Fruit fly (Drosophila melanogaster) whole organism, embryonic: ENCODE results near the gene Tim17a2.

ENCODE experiments used
- Ada2b ChIP-seq: fragments of 200-800 bp; sonication (Bioruptor generic); IDR thresholded peaks from 2 replicates; pipeline ENCODE4 v1.3.6; 2022; ENCODE audit warnings: missing biosample characterization, missing genetic modification characterization
- BEAF-32 ChIP-seq: fragments of 200-800 bp; sonication (Bioruptor generic); optimal IDR thresholded peaks from 3 replicates; lab custom pipeline; 2017; ENCODE audit warnings: missing biosample characterization, missing genetic modification characterization, mild to moderate bottlenecking, moderate library complexity, missing genetic modification reagents
- CG10267 ChIP-seq: fragments of 200-800 bp; sonication (Bioruptor generic); optimal IDR thresholded peaks from 2 replicates; lab custom pipeline; 2018; ENCODE audit warnings: missing biosample characterization, mild to moderate bottlenecking, missing genetic modification characterization, moderate library complexity
- CG11093 ChIP-seq: fragments of 200-800 bp; sonication (Bioruptor generic); IDR thresholded peaks from 3 replicates; pipeline ENCODE4 v1.3.6; 2022; ENCODE audit warnings: missing biosample characterization, missing genetic modification characterization
- CG11456 ChIP-seq: fragments of 200-800 bp; sonication (Bioruptor generic); IDR thresholded peaks from 3 replicates; pipeline ENCODE4 v1.3.6; 2022; ENCODE audit warnings: missing biosample characterization, missing genetic modification characterization
- CG11560 ChIP-seq: fragments of 200-800 bp; sonication (Bioruptor generic); IDR thresholded peaks from 3 replicates; pipeline ENCODE4 v1.3.6; 2022; ENCODE audit warnings: missing biosample characterization, missing genetic modification characterization
- CG12155 ChIP-seq: fragments of 200-800 bp; sonication (Bioruptor generic); optimal IDR thresholded peaks from 3 replicates; lab custom pipeline; 2016; ENCODE audit warnings: missing biosample characterization, missing genetic modification characterization
- CG12769 ChIP-seq: fragments of 200-800 bp; sonication (Bioruptor generic); optimal IDR thresholded peaks from 2 replicates; lab custom pipeline; 2019; ENCODE audit warnings: missing biosample characterization, mild to moderate bottlenecking, missing genetic modification characterization, moderate library complexity
- CG14050 ChIP-seq: fragments of 200-800 bp; sonication (Bioruptor generic); IDR thresholded peaks from 3 replicates; pipeline ENCODE4 v1.3.6; 2022; ENCODE audit warnings: missing biosample characterization, missing genetic modification characterization
- CG14667 ChIP-seq: fragments of 200-800 bp; sonication (Bioruptor generic); IDR thresholded peaks from 2 replicates; pipeline ENCODE4 v1.3.6; 2022; ENCODE audit warnings: missing biosample characterization, missing genetic modification characterization
- CG14860 ChIP-seq: fragments of 200-800 bp; sonication (Bioruptor generic); IDR thresholded peaks from 3 replicates; pipeline ENCODE4 v1.3.6; 2022; ENCODE audit warnings: missing biosample characterization, missing genetic modification characterization; ENCODE audit not compliant: partially characterized antibody
- CG14965 ChIP-seq: fragments of 200-800 bp; sonication (Bioruptor generic); optimal IDR thresholded peaks from 2 replicates; lab custom pipeline; 2016; ENCODE audit warnings: missing biosample characterization, missing genetic modification characterization, borderline replicate concordance
- CG16863 ChIP-seq: fragments of 200-800 bp; sonication (Bioruptor generic); optimal IDR thresholded peaks from 3 replicates; lab custom pipeline; 2016; ENCODE audit warnings: missing biosample characterization, missing genetic modification characterization
- CG1832 ChIP-seq: fragments of 200-800 bp; sonication (Bioruptor generic); optimal IDR thresholded peaks from 2 replicates; lab custom pipeline; 2017; ENCODE audit warnings: missing biosample characterization, mild to moderate bottlenecking, missing genetic modification characterization, inconsistent platforms
- CG2199 ChIP-seq: fragments of 200-800 bp; sonication (Bioruptor generic); IDR thresholded peaks from 3 replicates; pipeline ENCODE4 v1.3.6; 2022; ENCODE audit warnings: missing biosample characterization, missing genetic modification characterization
- CG3281 ChIP-seq: fragments of 200-800 bp; sonication (Bioruptor generic); optimal IDR thresholded peaks from 3 replicates; lab custom pipeline; 2017; ENCODE audit warnings: missing biosample characterization, mild to moderate bottlenecking, missing genetic modification characterization
- CG34224 ChIP-seq: fragments of 200-800 bp; sonication (Bioruptor generic); IDR thresholded peaks from 3 replicates; pipeline ENCODE4 v1.3.6; 2022; ENCODE audit warnings: missing biosample characterization, missing genetic modification characterization; ENCODE audit not compliant: partially characterized antibody
- CG4424 ChIP-seq: fragments of 200-800 bp; sonication (Bioruptor generic); optimal IDR thresholded peaks from 3 replicates; lab custom pipeline; 2016; ENCODE audit warnings: missing biosample characterization, missing genetic modification characterization
- CG4820 ChIP-seq: fragments of 200-800 bp; sonication (Bioruptor generic); optimal IDR thresholded peaks from 3 replicates; lab custom pipeline; 2016; ENCODE audit warnings: missing biosample characterization, missing genetic modification characterization
- CG8281 ChIP-seq: fragments of 200-800 bp; sonication (Bioruptor generic); optimal IDR thresholded peaks from 2 replicates; lab custom pipeline; 2018; ENCODE audit warnings: missing biosample characterization, mild to moderate bottlenecking, missing genetic modification characterization, moderate library complexity
- CG9932 ChIP-seq: fragments of 200-800 bp; sonication (Bioruptor generic); IDR thresholded peaks from 2 replicates; pipeline ENCODE4 v1.3.6; 2022; ENCODE audit warnings: missing biosample characterization, missing genetic modification characterization
- CTCF ChIP-seq: fragments of 200-800 bp; sonication (Bioruptor generic); optimal IDR thresholded peaks from 2 replicates; lab custom pipeline; 2017; ENCODE audit warnings: missing biosample characterization, mild to moderate bottlenecking, missing genetic modification characterization, moderate library complexity
- Dek ChIP-seq: fragments of 200-800 bp; sonication (Bioruptor generic); optimal IDR thresholded peaks from 3 replicates; lab custom pipeline; 2019; ENCODE audit warnings: missing biosample characterization, mild to moderate bottlenecking, missing genetic modification characterization, moderate library complexity
- Dll ChIP-seq: fragments of 200-800 bp; sonication (Bioruptor generic); IDR thresholded peaks from 4 replicates; pipeline ENCODE4 v1.3.6; 2022; ENCODE audit warnings: missing biosample characterization, missing genetic modification characterization; ENCODE audit not compliant: partially characterized antibody
- E2f1 ChIP-seq: fragments of 200-800 bp; sonication (Bioruptor generic); IDR thresholded peaks from 2 replicates; pipeline ENCODE4 v1.3.6; 2022; ENCODE audit warnings: missing biosample characterization, missing genetic modification characterization
- Hr39 ChIP-seq: fragments of >200 bp; optimal IDR thresholded peaks from 2 replicates; lab custom pipeline; 2017
- Kr ChIP-seq: fragments of 200-800 bp; sonication (Bioruptor generic); optimal IDR thresholded peaks from 2 replicates; lab custom pipeline; 2017; ENCODE audit warnings: missing biosample characterization, mild to moderate bottlenecking, missing genetic modification characterization
- Mes4 ChIP-seq: fragments of 200-800 bp; sonication (Bioruptor generic); optimal IDR thresholded peaks from 2 replicates; lab custom pipeline; 2016; ENCODE audit warnings: missing biosample characterization, missing genetic modification characterization
- Opbp ChIP-seq: fragments of 200-800 bp; sonication (Bioruptor generic); IDR thresholded peaks from 3 replicates; pipeline ENCODE4 v1.3.6; 2022; ENCODE audit warnings: missing biosample characterization, missing genetic modification characterization; ENCODE audit not compliant: partially characterized antibody
- Trl ChIP-seq, 3 experiments: fragments of >200 bp in 2 of 3; fragments of 200-800 bp in 1 of 3; sonication (Bioruptor generic) in 1 of 3; optimal IDR thresholded peaks; 2 replicates in 1 of 3; 3 replicates in 2 of 3; lab custom pipeline; 2016 to 2017; ENCODE audit warnings: missing biosample characterization in 1 of 3, missing genetic modification characterization in 1 of 3
- YL-1 ChIP-seq: fragments of 200-800 bp; sonication (Bioruptor generic); optimal IDR thresholded peaks from 3 replicates; lab custom pipeline; 2017; ENCODE audit warnings: missing biosample characterization, mild to moderate bottlenecking, missing genetic modification characterization
- ara ChIP-seq: fragments of 200-800 bp; sonication (Bioruptor generic); IDR thresholded peaks from 2 replicates; pipeline ENCODE4 v1.3.6; 2022; ENCODE audit warnings: missing biosample characterization, missing genetic modification characterization
- chm ChIP-seq: fragments of 200-800 bp; sonication (Bioruptor generic); IDR thresholded peaks from 2 replicates; pipeline ENCODE4 v1.3.6; 2022; ENCODE audit warnings: missing biosample characterization, missing genetic modification characterization
- ewg ChIP-seq: fragments of 200-800 bp; sonication (Bioruptor generic); optimal IDR thresholded peaks from 3 replicates; lab custom pipeline; 2017; ENCODE audit warnings: mild to moderate bottlenecking, missing biosample characterization, missing genetic modification reagents, missing genetic modification characterization
- fu2 ChIP-seq: fragments of 200-800 bp; sonication (Bioruptor generic); optimal IDR thresholded peaks from 2 replicates; lab custom pipeline; 2016; ENCODE audit warnings: missing biosample characterization, missing genetic modification characterization
- grn ChIP-seq: fragments of 200-800 bp; sonication (Bioruptor generic); optimal IDR thresholded peaks from 3 replicates; lab custom pipeline; 2017; ENCODE audit warnings: missing biosample characterization, missing genetic modification characterization
- inv ChIP-seq: fragments of 200-800 bp; sonication (Bioruptor generic); IDR thresholded peaks from 2 replicates; pipeline ENCODE4 v1.3.6; 2022; ENCODE audit warnings: missing biosample characterization, missing genetic modification characterization; ENCODE audit not compliant: partially characterized antibody
- kni ChIP-seq: fragments of 200-800 bp; sonication (Bioruptor generic); optimal IDR thresholded peaks from 3 replicates; lab custom pipeline; 2017; ENCODE audit warnings: mild to moderate bottlenecking, missing biosample characterization, missing genetic modification reagents, missing genetic modification characterization
- nerfin-1 ChIP-seq: fragments of 200-800 bp; sonication (Bioruptor generic); optimal IDR thresholded peaks from 3 replicates; lab custom pipeline; 2019; ENCODE audit warnings: missing biosample characterization, mild to moderate bottlenecking, missing genetic modification characterization, moderate library complexity
- org-1 ChIP-seq: fragments of 200-800 bp; sonication (Bioruptor generic); optimal IDR thresholded peaks from 2 replicates; lab custom pipeline; 2017; ENCODE audit warnings: missing biosample characterization, missing genetic modification characterization
- pho ChIP-seq: fragments of 200-800 bp; sonication (Bioruptor generic); optimal IDR thresholded peaks from 2 replicates; lab custom pipeline; 2016; ENCODE audit warnings: missing biosample characterization, missing genetic modification characterization
- pros ChIP-seq: fragments of 200-800 bp; sonication (Bioruptor generic); optimal IDR thresholded peaks from 3 replicates; lab custom pipeline; 2019; ENCODE audit warnings: missing biosample characterization, mild to moderate bottlenecking, missing genetic modification characterization, moderate library complexity
- sd ChIP-seq: fragments of 200-800 bp; sonication (Bioruptor generic); optimal IDR thresholded peaks from 3 replicates; lab custom pipeline; 2018; ENCODE audit warnings: missing biosample characterization, mild to moderate bottlenecking, missing genetic modification characterization, moderate library complexity
- slbo ChIP-seq: fragments of 200-800 bp; sonication (Bioruptor generic); IDR thresholded peaks from 2 replicates; pipeline ENCODE4 v1.3.6; 2022; ENCODE audit warnings: missing biosample characterization, missing genetic modification characterization
- sna ChIP-seq: fragments of 200-800 bp; sonication (Bioruptor generic); IDR thresholded peaks from 2 replicates; pipeline ENCODE4 v1.3.6; 2022; ENCODE audit warnings: missing biosample characterization, missing genetic modification characterization; ENCODE audit not compliant: partially characterized antibody
- sob ChIP-seq: fragments of 200-800 bp; sonication (Bioruptor generic); IDR thresholded peaks from 2 replicates; pipeline ENCODE4 v1.3.6; 2022; ENCODE audit warnings: missing biosample characterization, missing genetic modification characterization
- unc-4 ChIP-seq: fragments of 200-800 bp; sonication (Bioruptor generic); IDR thresholded peaks from 2 replicates; pipeline ENCODE4 v1.3.6; 2022; ENCODE audit warnings: missing biosample characterization, missing genetic modification characterization; ENCODE audit not compliant: partially characterized antibody
- vnd ChIP-seq: fragments of 200-800 bp; sonication (Bioruptor generic); IDR thresholded peaks from 3 replicates; pipeline ENCODE4 v1.3.6; 2022; ENCODE audit warnings: missing biosample characterization, missing genetic modification characterization; ENCODE audit not compliant: partially characterized antibody
- zen2 ChIP-seq: fragments of 200-800 bp; sonication (Bioruptor generic); IDR thresholded peaks from 3 replicates; pipeline ENCODE4 v1.3.6; 2022; ENCODE audit warnings: missing biosample characterization, missing genetic modification characterization; ENCODE audit not compliant: partially characterized antibody
- zfh1 ChIP-seq: fragments of 200-800 bp; sonication (Bioruptor generic); IDR thresholded peaks from 3 replicates; pipeline ENCODE4 v1.3.6; 2022; ENCODE audit warnings: missing biosample characterization, missing genetic modification characterization

The Tim17a2 gene

DNA sequence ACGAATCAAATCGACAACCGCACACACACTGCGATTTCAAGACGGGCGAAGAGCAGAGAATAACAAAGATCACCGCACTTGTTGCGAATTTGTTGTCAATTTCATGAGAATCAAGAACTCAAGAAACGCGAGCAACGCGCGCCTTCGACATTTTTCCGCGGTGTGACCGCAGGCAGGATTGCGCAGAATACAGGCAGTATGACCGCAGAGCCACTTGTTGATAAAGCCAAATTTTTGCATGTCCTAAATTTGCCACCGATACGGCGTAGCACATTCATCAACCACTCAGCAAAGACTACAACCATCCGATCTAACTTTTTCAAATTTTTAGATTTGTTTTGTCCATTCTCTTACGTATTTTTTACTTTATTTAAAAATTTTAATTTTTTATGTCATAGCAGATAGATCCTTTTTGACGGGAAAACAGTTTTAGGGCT lies 45.2 kb downstream of the Tim17a2 start, which contains the start of gene cno (continued):
- TF ChIP-seq inv, result no peak
- no peak for TF ChIP-seq Mes4 (GFP tag; lab: Kevin White, UChicago)
- TF ChIP-seq CG14667 (GFP tag; lab: Robert Waterston, UW), result no peak
- TF ChIP-seq CG12155 (GFP tag; lab: Kevin White, UChicago), result no peak
- no peak for TF ChIP-seq CG8281 (tag; lab: Kevin White, UChicago)
- TF ChIP-seq pho (GFP tag; lab: Kevin White, UChicago), result peak; percentile 21
- TF ChIP-seq ara (GFP tag; lab: Robert Waterston, UW), result no peak
- TF ChIP-seq sob (GFP tag; lab: Robert Waterston, UW), result no peak
- TF ChIP-seq E2f1 (GFP tag; lab: Robert Waterston, UW), result no peak
- peak; percentile 21; the same call in 1 of the 3 replicates for TF ChIP-seq CG14860 (GFP tag; lab: Robert Waterston, UW)
- TF ChIP-seq CG14050 (GFP tag; lab: Robert Waterston, UW), result no peak
- TF ChIP-seq YL-1, result no peak
- peak; percentile 37; the same call in 1 of the 3 replicates for TF ChIP-seq zfh1 (GFP tag; lab: Robert Waterston, UW)
- TF ChIP-seq CG16863, result no peak
- no peak for TF ChIP-seq CG3281 (GFP tag; lab: Kevin White, UChicago)
- no peak for TF ChIP-seq CG11560
- TF ChIP-seq org-1 (GFP tag; lab: Kevin White, UChicago), result no peak
- TF ChIP-seq CG9932 (GFP tag; lab: Robert Waterston, UW), result peak; percentile 32; the same call in 1 of the 2 replicates
- TF ChIP-seq CG4820, result no peak
- TF ChIP-seq Ada2b (GFP tag; lab: Robert Waterston, UW), result no peak
- TF ChIP-seq CG11093, result no peak
- TF ChIP-seq CG14965 (GFP tag; lab: Kevin White, UChicago), result no peak
- peak; percentile 33; the same call in 1 of the 2 replicates for TF ChIP-seq slbo (GFP tag; lab: Robert Waterston, UW)

DNA sequence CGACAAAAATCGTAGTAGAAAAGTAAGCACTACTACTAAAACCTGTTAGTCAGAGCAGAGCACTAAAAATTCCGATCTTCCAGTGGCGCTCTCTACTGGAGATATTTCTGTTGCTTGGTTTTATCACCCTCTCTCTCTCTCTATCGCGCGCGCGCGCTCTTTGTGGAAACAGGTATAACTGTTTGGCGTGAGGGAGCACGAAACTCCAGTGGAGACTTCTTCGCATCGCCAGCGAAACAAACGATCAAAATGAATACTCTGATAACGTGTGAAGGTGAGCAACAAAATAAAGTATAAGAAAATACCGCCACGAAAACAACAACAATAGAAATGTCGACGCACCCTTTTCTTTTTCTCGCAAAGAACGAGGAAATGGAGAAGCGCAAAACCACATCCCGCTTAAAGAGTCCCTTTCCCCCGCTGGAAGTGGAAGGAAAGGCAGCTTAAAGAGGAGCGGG lies 46.2 kb downstream of the Tim17a2 start:
- TF ChIP-seq CG34224 (GFP tag; lab: Robert Waterston, UW), result peak; percentile 40; the same call in 1 of the 3 replicates
- peak; percentile 41; the same call in 1 of the 2 replicates for TF ChIP-seq unc-4 (GFP tag; lab: Robert Waterston, UW)
- TF ChIP-seq Kr (GFP tag; lab: Kevin White, UChicago), result peak; percentile 16
- TF ChIP-seq chm (GFP tag; lab: Robert Waterston, UW), result peak; percentile 25; the same call in 1 of the 2 replicates
- no peak for TF ChIP-seq CG10267 (tag; lab: Kevin White, UChicago)
- TF ChIP-seq grn (GFP tag; lab: Kevin White, UChicago), result peak; percentile 55
- TF ChIP-seq CG11456 (GFP tag; lab: Robert Waterston, UW), result no peak
- peak; percentile 11 for TF ChIP-seq kni
- TF ChIP-seq BEAF-32 (GFP tag; lab: Kevin White, UChicago), result peak; percentile 29
- TF ChIP-seq Opbp (GFP tag; lab: Robert Waterston, UW), result 0 out of 3 replicates have a peak, but pooled peaks have one; percentile 30
- peak; percentile 6 for TF ChIP-seq CG12769
- peak; percentile 58 for TF ChIP-seq zen2 (GFP tag; lab: Robert Waterston, UW)
- TF ChIP-seq Dll, result 0 out of 4 replicates have a peak, but pooled peaks have one; percentile 16
- TF ChIP-seq sna, result 0 out of 2 replicates have a peak, but pooled peaks have one; percentile 39
- peak; percentile 79 for TF ChIP-seq pros
- TF ChIP-seq sd, result peak; percentile 99
- no peak for TF ChIP-seq ewg (GFP tag; lab: Kevin White, UChicago)
- TF ChIP-seq nerfin-1 (tag; lab: Kevin White, UChicago), result peak; percentile 76
- TF ChIP-seq CTCF (GFP tag; lab: Kevin White, UChicago), result peak; percentile 89
- peak; percentile 71 for TF ChIP-seq CG1832 (GFP tag; lab: Kevin White, UChicago)
- TF ChIP-seq CG4424 (GFP tag; lab: Kevin White, UChicago), result peak; percentile 89
- no peak; the same call in 2 of the 3 replicates for TF ChIP-seq CG2199 (GFP tag; lab: Robert Waterston, UW)
- no peak for TF ChIP-seq Dek (tag; lab: Kevin White, UChicago)
- TF ChIP-seq Hr39, result peak; percentile 3
- TF ChIP-seq vnd (GFP tag; lab: Robert Waterston, UW), result no peak
- TF ChIP-seq fu2 (GFP tag; lab: Kevin White, UChicago), result no peak
- TF ChIP-seq Trl (optimal IDR thresholded peaks at IDR 0.05; lab: Kevin White, UChicago), result peak; percentile 81 to 91
- no peak for TF ChIP-seq Trl (GFP tag; optimal IDR thresholded peaks at IDR 0.05; lab: Kevin White, UChicago)
